Worm (Caenorhabditis elegans) whole organism, L4 larva: ENCODE results near the gene T13G4.1.

Source experiments
- T26A8.4 ChIP-seq: fragments of 200-800 bp; sonication (Bioruptor generic); IDR thresholded peaks from 2 replicates; pipeline ENCODE4 v1.3.6; 2022; ENCODE audit warnings: missing genetic modification characterization, missing compliant biosample characterization
- cey-2 ChIP-seq: sonication (generic microtip); optimal IDR thresholded peaks from 3 replicates; lab custom pipeline; 2017; ENCODE audit warnings: missing genetic modification characterization, mild to moderate bottlenecking, missing compliant biosample characterization, antibody characterized with exemption, borderline replicate concordance; ENCODE audit not compliant: insufficient read depth
- daf-8 ChIP-seq: fragments of 200-800 bp; sonication (Bioruptor generic); IDR thresholded peaks from 2 replicates; pipeline ENCODE4 v1.3.6; 2022; ENCODE audit warnings: missing genetic modification characterization, missing compliant biosample characterization
- lin-15B ChIP-seq: fragments of 150-350 bp; sonication (generic microtip); optimal IDR thresholded peaks from 3 replicates; lab custom pipeline; 2014; ENCODE audit warnings: missing biosample characterization, missing genetic modification characterization
- lsy-2 ChIP-seq, 2 experiments: fragments of 150-350 bp in 1 of 2; sonication (generic microtip) in 1 of 2; optimal IDR thresholded peaks; 2 replicates each; lab custom pipeline; 2014 to 2017; ENCODE audit warnings: missing biosample characterization in 2 of 2, missing genetic modification characterization in 2 of 2
- pha-4 ChIP-seq, 2 experiments: fragments of 150-350 bp in 1 of 2; fragments of 200-800 bp in 1 of 2; sonication (Bioruptor generic) in 1 of 2; IDR thresholded peaks in 1 of 2; optimal IDR thresholded peaks in 1 of 2; 2 replicates each; pipeline versions ENCODE4 v1.3.6 to Lab custom; 2014 to 2022; ENCODE audit warnings: missing genetic modification characterization in 2 of 2, missing genetic modification reagents in 2 of 2, missing biosample characterization in 1 of 2, missing compliant biosample characterization in 1 of 2
- zfp-3 ChIP-seq: fragments of 200-800 bp; sonication (Bioruptor generic); conservative IDR thresholded peaks from 2 replicates; pipeline ENCODE4 v1.3.6; 2022; ENCODE audit warnings: missing genetic modification reagents, missing genetic modification characterization, missing compliant biosample characterization

DNA sequence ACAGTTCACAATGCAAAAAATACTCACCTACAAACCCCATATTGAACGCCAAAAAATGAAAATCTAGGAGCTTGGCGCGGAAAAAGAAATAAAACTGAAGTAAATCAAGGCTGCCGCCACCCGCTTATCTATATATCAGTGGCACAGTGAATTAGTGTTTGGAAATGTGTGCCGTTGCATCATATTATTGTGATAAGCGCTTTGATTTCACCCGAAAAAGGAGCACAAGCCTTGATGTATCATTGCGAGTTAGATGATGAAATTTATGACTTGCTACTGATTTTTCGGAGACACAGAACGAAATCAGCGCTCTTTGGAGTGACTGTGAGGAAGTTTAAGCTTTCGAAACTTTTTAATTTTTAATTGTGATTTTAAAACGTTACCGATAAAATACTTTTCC lies 44.5 kb upstream of the T13G4.1 start, which contains the start of the genes R193.2 and R193.6:
- TF ChIP-seq daf-8 (GFP tag; lab: Robert Waterston, UW) (no peak), lin-15B (tag; lab: Kevin White, UChicago) (no peak), zfp-3 (GFP tag; lab: Robert Waterston, UW) (no peak), pha-4 (GFP tag; IDR thresholded peaks at IDR 0.05; lab: Robert Waterston, UW) (no peak), pha-4 (tag; optimal IDR thresholded peaks at IDR 0.05; lab: Kevin White, UChicago) (no peak), T26A8.4 (no peak), cey-2 (tag; lab: Kevin White, UChicago) (no peak), lsy-2 (tag; optimal IDR thresholded peaks at IDR 0.05; lab: Kevin White, UChicago) (no peak)
